Worm (Caenorhabditis elegans) whole organism, mixed stage, embryonic: Measurements from ENCODE around the gene M88.4.

Experiments
- elt-3 ChIP-seq: fragments of 150-350 bp; optimal IDR thresholded peaks from 2 replicates; lab custom pipeline; 2014; ENCODE audit warnings: missing biosample characterization, missing genetic modification characterization
- mab-5 ChIP-seq: fragments of 150-350 bp; optimal IDR thresholded peaks from 2 replicates; lab custom pipeline; 2014; ENCODE audit warnings: missing biosample characterization, missing genetic modification characterization
- pha-4 ChIP-seq: fragments of 150-350 bp; optimal IDR thresholded peaks from 2 replicates; lab custom pipeline; 2018; ENCODE audit warnings: missing biosample characterization, missing genetic modification reagents, missing genetic modification characterization
- ztf-11 ChIP-seq: fragments of 150-350 bp; optimal IDR thresholded peaks from 2 replicates; lab custom pipeline; 2014; ENCODE audit warnings: missing biosample characterization, missing genetic modification characterization

DNA sequence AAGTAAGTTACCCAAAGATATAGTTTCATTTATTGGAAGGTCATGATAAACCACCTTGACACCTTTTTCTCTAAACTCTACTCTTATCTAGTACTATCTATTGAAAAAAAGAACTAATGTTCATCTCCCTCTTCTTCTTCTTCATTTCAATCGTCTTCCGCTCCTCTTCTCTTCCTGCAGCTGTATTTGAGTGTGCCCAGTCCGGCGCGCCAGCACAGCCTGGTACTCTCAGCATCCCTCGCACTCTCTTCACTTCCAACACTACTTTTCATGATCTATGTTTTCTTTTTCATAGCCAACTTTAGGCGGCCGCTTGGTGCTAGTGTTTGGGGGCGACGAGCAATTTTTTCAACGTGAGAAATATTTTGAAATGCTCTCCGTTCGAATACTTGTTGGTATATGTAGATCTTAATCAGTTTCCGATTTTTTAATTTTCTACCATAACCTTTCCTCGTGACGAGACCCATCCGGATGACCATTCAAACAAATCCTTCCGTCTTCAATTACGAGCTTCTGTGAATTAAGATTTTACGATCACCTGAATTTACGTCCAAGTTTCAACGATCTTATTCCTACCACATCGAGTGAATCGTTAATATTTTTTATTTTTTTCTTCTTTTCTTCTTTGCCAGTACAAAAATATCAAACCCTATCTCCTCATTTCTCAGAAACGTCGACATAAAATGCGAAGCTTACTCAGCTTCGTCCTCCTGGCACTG, 13.4 kb downstream of the M88.4 start, which contains the start of gene pan-1:
- TF ChIP-seq mab-5 = no peak
- TF ChIP-seq ztf-11 (tag; lab: Kevin White, UChicago) = no peak
- TF ChIP-seq elt-3 (tag; lab: Kevin White, UChicago) = no peak
- TF ChIP-seq pha-4 = no peak
